Worm (Caenorhabditis elegans): Measurements from ENCODE around the gene dao-6.
A peak's percentile ranks its signal among the peaks of the same experiment; 100 is the strongest.

DNA sequence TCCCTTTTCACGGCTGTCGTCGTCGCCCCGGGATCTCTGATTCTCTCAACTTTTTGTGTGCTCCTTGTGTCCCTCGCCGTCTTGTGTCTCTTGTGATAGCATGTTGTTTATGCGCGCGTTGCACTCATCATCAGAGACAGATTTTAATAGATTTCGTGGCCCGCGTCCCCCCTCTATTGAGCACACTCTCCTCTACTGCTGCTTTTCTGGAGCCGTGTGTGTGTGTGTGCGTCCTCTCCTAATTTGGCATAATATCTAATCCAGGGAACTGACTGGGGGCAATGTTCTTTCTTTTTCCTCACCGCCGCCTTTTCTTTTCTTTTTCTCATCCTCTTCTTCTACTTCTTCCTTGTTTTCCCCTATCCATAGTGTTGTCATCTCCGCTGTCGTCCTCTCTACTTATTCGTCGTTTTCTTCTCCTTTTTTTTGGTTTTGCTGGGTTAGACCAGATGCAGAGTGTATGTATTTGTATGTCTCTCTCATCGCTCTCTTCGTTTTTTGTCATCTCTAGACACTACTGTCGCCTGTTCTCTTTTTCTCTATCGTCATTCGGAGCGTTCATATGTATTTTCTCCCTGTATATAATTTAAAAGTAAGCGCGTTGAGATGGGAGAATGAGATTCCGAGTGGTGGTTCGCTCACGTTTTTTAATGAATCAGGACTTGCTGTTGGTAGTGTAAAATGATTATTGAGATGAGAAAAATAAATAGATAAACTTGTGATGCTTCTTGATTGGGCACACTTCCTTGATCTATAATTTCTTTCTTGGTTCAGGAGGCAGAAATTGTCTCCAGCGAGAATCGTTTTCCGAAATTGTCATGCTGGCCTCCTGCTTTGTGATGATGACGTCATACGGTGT is 32.0 kb downstream of the dao-6 start:
- TF ChIP-seq M03D4.4 (tag; optimal IDR thresholded peaks at IDR 0.05) (peak; percentile 26), snpc-4 (tag; optimal IDR thresholded peaks at IDR 0.05) (no peak), tbx-8 (GFP tag; optimal IDR thresholded peaks at IDR 0.05) (no peak), nhr-12 (tag; optimal IDR thresholded peaks at IDR 0.05) (no peak), hlh-1 (tag; optimal IDR thresholded peaks at IDR 0.05) (peak; percentile 54), unc-62 (GFP tag; optimal IDR thresholded peaks at IDR 0.05) (no peak), nhr-76 (tag; optimal IDR thresholded peaks at IDR 0.05) (no peak), ces-1 (GFP tag; optimal IDR thresholded peaks at IDR 0.05) (peak; percentile 80), elt-1 (tag; optimal IDR thresholded peaks at IDR 0.05; ENCODE audit: borderline replicate concordance, insufficient read depth) (no peak), nhr-237 (tag; optimal IDR thresholded peaks at IDR 0.05) (no peak)

All from whole organism, mixed stage, embryonic.